Worm (Caenorhabditis elegans) whole organism, early embryonic: ENCODE measurements around the gene srh-19.

Experiments used
- B0310.2 ChIP-seq: sonication (generic microtip); optimal IDR thresholded peaks from 2 replicates; lab custom pipeline; 2016; ENCODE audit warnings: mild to moderate bottlenecking, missing genetic modification characterization, missing compliant biosample characterization
- F13C5.2 ChIP-seq: sonication (generic microtip); optimal IDR thresholded peaks from 2 replicates; lab custom pipeline; 2017; ENCODE audit warnings: mild to moderate bottlenecking, missing genetic modification characterization, inconsistent platforms, missing compliant biosample characterization
- aly-1 ChIP-seq: sonication (generic microtip); optimal IDR thresholded peaks from 2 replicates; lab custom pipeline; 2016; ENCODE audit warnings: missing genetic modification characterization, missing compliant biosample characterization
- ama-1 ChIP-seq: fragments of 150-350 bp; optimal IDR thresholded peaks from 2 replicates; lab custom pipeline; 2014
- ceh-13 ChIP-seq: fragments of 200-800 bp; sonication (Bioruptor generic); optimal IDR thresholded peaks from 2 replicates; lab custom pipeline; 2018; ENCODE audit warnings: mild to moderate bottlenecking, missing genetic modification characterization, missing compliant biosample characterization
- ceh-36 ChIP-seq: sonication (generic microtip); optimal IDR thresholded peaks from 2 replicates; lab custom pipeline; 2016; ENCODE audit warnings: missing genetic modification characterization, inconsistent platforms, missing compliant biosample characterization
- ets-7 ChIP-seq: sonication (generic microtip); optimal IDR thresholded peaks from 2 replicates; lab custom pipeline; 2016; ENCODE audit warnings: missing genotype, missing genetic modification characterization, missing compliant biosample characterization
- flt-1 ChIP-seq: fragments of 200-800 bp; sonication (Bioruptor generic); IDR thresholded peaks from 2 replicates; pipeline ENCODE4 v1.3.6; 2022; ENCODE audit warnings: missing genetic modification characterization, missing compliant biosample characterization
- hmbx-1 ChIP-seq: sonication (generic microtip); optimal IDR thresholded peaks from 2 replicates; lab custom pipeline; 2016; ENCODE audit warnings: mild to moderate bottlenecking, missing genetic modification characterization, missing compliant biosample characterization
- hmg-4 ChIP-seq: fragments of 200-800 bp; sonication (Bioruptor generic); optimal IDR thresholded peaks from 2 replicates; lab custom pipeline; 2018; ENCODE audit warnings: mild to moderate bottlenecking, missing genetic modification characterization, missing compliant biosample characterization
- hnd-1 ChIP-seq: sonication (generic microtip); optimal IDR thresholded peaks from 2 replicates; lab custom pipeline; 2016; ENCODE audit warnings: missing genetic modification characterization, missing compliant biosample characterization
- pes-1 ChIP-seq: fragments of 200-800 bp; sonication (Bioruptor generic); IDR thresholded peaks from 2 replicates; pipeline ENCODE4 v1.3.6; 2022; ENCODE audit warnings: missing genetic modification reagents, missing genetic modification characterization, missing compliant biosample characterization
- scrt-1 ChIP-seq: fragments of 200-800 bp; sonication (Bioruptor generic); IDR thresholded peaks from 2 replicates; pipeline ENCODE4 v1.3.6; 2022; ENCODE audit warnings: missing genetic modification characterization, missing compliant biosample characterization
- sea-1 ChIP-seq: fragments of 200-800 bp; sonication (Bioruptor generic); conservative IDR thresholded peaks from 2 replicates; pipeline ENCODE4 v1.3.6; 2022; ENCODE audit warnings: missing genetic modification characterization, missing compliant biosample characterization
- tbx-11 ChIP-seq: fragments of 200-800 bp; sonication (Bioruptor generic); IDR thresholded peaks from 2 replicates; pipeline ENCODE4 v1.3.6; 2022; ENCODE audit warnings: missing genetic modification characterization, missing compliant biosample characterization
- tbx-37 ChIP-seq: fragments of 200-800 bp; sonication (Bioruptor generic); conservative IDR thresholded peaks from 2 replicates; pipeline ENCODE4 v1.3.6; 2022; ENCODE audit warnings: missing genetic modification reagents, missing genetic modification characterization, missing compliant biosample characterization
- tra-4 ChIP-seq: sonication (generic microtip); optimal IDR thresholded peaks from 2 replicates; lab custom pipeline; 2017; ENCODE audit warnings: missing genetic modification characterization, missing compliant biosample characterization

srh-19 gene

ce11 chrX:1451816-1452602 lies 39.1 kb downstream of the srh-19 start:
- TF ChIP-seq ets-7 (tag; lab: Kevin White, UChicago): no peak
- TF ChIP-seq tra-4 (tag; lab: Kevin White, UChicago): no peak
- TF ChIP-seq F13C5.2 (tag; lab: Kevin White, UChicago): no peak
- no peak for TF ChIP-seq flt-1 (GFP tag; lab: Robert Waterston, UW)
- no peak for TF ChIP-seq hnd-1 (tag; lab: Kevin White, UChicago)
- TF ChIP-seq ceh-13 (GFP tag; lab: Kevin White, UChicago): no peak
- no peak for TF ChIP-seq scrt-1 (GFP tag; lab: Robert Waterston, UW)
- no peak for TF ChIP-seq hmg-4
- TF ChIP-seq pes-1 (GFP tag; lab: Robert Waterston, UW): no peak
- TF ChIP-seq tbx-11 (GFP tag; lab: Robert Waterston, UW): no peak
- no peak for TF ChIP-seq ceh-36 (tag; lab: Kevin White, UChicago)
- no peak for TF ChIP-seq ama-1 (lab: Kevin White, UChicago)
- TF ChIP-seq aly-1 (tag; lab: Kevin White, UChicago): no peak
- no peak for TF ChIP-seq tbx-37 (GFP tag; lab: Robert Waterston, UW)
- no peak for TF ChIP-seq hmbx-1 (tag; lab: Kevin White, UChicago)
- no peak for TF ChIP-seq sea-1
- no peak for TF ChIP-seq B0310.2

DNA sequence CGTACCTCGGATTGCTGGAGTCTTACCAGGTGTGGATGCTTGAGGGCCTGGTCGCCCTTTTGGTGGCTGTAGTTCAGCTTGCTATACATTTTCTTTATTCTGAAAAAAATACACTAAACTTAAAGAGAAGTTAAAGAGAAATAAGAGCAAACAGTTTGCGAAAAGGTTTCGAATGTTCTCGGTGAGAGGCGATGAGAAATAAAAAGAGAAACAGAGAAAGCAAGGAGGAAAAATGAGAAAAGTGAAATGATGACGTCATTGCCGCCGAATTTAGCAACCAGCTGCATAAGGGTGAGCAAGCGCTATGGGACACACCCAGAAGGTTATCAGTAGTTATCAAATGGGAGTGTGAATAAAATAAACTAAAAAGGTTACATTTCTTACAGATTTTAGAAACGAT lies 40.8 kb downstream of the srh-19 start, which contains the start of gene cebp-1:
Gene cebp-1 (minus strand): TSS at position 99 of the 400 bp plus-strand sequence.
- no peak for TF ChIP-seq ceh-13 (GFP tag; lab: Kevin White, UChicago)
- no peak for TF ChIP-seq sea-1
- no peak for TF ChIP-seq scrt-1 (GFP tag; lab: Robert Waterston, UW)
- TF ChIP-seq tbx-37 (GFP tag; lab: Robert Waterston, UW): no peak
- no peak for TF ChIP-seq hnd-1 (tag; lab: Kevin White, UChicago)
- TF ChIP-seq hmbx-1 (tag; lab: Kevin White, UChicago): no peak
- TF ChIP-seq ama-1 (lab: Kevin White, UChicago): no peak
- TF ChIP-seq B0310.2: no peak
- TF ChIP-seq hmg-4: no peak
- no peak for TF ChIP-seq aly-1 (tag; lab: Kevin White, UChicago)
- no peak for TF ChIP-seq tbx-11 (GFP tag; lab: Robert Waterston, UW)
- TF ChIP-seq F13C5.2 (tag; lab: Kevin White, UChicago): no peak
- TF ChIP-seq flt-1 (GFP tag; lab: Robert Waterston, UW): no peak
- no peak for TF ChIP-seq tra-4 (tag; lab: Kevin White, UChicago)
- no peak for TF ChIP-seq ceh-36 (tag; lab: Kevin White, UChicago)

DNA sequence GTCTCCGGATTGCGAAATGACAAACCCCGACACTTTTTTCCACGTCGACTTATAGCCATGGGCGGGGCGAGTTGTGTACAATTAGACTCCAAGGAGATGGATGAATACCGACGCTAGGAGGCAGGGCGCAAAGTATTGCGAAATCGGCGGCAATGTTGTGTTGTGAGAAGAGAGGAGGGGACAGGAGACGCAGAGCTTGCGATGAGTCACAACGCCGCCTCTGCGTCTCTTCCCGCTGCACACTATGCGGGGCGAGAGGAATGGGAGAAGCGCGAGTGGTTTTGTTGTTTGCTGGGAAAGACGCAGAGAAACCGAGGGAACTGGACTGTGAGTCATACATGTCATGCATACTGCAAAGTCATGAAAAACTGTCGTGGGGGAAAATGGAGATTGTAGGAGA lies 41.4 kb downstream of the srh-19 start:
- TF ChIP-seq B0310.2 (no peak), hmg-4 (peak; percentile 79), scrt-1 (GFP tag; lab: Robert Waterston, UW) (peak; percentile 67; the same call in 1 of the 2 replicates)

- TF ChIP-seq ama-1 (lab: Kevin White, UChicago) (no peak), hmbx-1 (tag; lab: Kevin White, UChicago) (no peak), tbx-37 (GFP tag; lab: Robert Waterston, UW) (no peak), sea-1 (no peak), B0310.2 (no peak), F13C5.2 (tag; lab: Kevin White, UChicago) (no peak), flt-1 (GFP tag; lab: Robert Waterston, UW) (no peak), pes-1 (GFP tag; lab: Robert Waterston, UW) (no peak)
Measured at ce11 chrX:1456350-1457080, 43.6 kb downstream of the srh-19 start.

ce11 chrX:1458793-1459192 lies 45.8 kb downstream of the srh-19 start, which contains the start of gene D1005.2:
Gene D1005.2, plus strand, starts transcription at chrX:1459022.
- TF ChIP-seq hmbx-1 (tag; lab: Kevin White, UChicago) (no peak), B0310.2 (no peak), ets-7 (tag; lab: Kevin White, UChicago) (no peak), tbx-11 (GFP tag; lab: Robert Waterston, UW) (no peak), ceh-13 (GFP tag; lab: Kevin White, UChicago) (no peak), hmg-4 (no peak), F13C5.2 (tag; lab: Kevin White, UChicago) (no peak), aly-1 (tag; lab: Kevin White, UChicago) (no peak), scrt-1 (GFP tag; lab: Robert Waterston, UW) (no peak), ceh-36 (tag; lab: Kevin White, UChicago) (no peak), tra-4 (tag; lab: Kevin White, UChicago) (no peak), tbx-37 (GFP tag; lab: Robert Waterston, UW) (no peak), sea-1 (no peak), ama-1 (lab: Kevin White, UChicago) (no peak)

DNA sequence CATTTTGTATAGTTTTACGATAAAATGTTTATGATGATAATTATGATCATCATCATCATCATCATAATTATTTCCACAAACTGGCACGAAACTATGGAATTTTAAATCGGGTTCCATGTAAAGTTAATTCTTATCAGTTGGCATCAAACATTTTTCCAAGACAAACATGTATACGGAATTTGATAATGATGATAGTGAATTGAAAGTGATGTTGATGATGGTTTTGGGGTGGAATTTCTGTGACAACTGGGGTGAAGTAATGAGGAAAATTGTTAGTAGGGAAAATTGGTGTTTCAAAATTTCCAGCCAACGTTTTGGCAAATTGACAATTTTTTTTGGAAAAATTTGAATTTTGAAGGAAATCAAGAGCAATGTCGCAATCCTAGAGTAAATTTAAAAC lies 46.8 kb downstream of the srh-19 start:
- TF ChIP-seq aly-1 (tag; lab: Kevin White, UChicago) (no peak), tbx-37 (GFP tag; lab: Robert Waterston, UW) (no peak), B0310.2 (no peak), ets-7 (tag; lab: Kevin White, UChicago) (no peak), hmbx-1 (tag; lab: Kevin White, UChicago) (no peak), sea-1 (no peak), ama-1 (lab: Kevin White, UChicago) (no peak)

ce11 chrX:1464699-1465098 lies 51.8 kb downstream of the srh-19 start, which contains the start of gene D1005.6:
Gene D1005.6, minus strand, starts transcription at chrX:1464799.
- TF ChIP-seq tra-4 (tag; lab: Kevin White, UChicago): no peak
- TF ChIP-seq F13C5.2 (tag; lab: Kevin White, UChicago): no peak
- TF ChIP-seq flt-1 (GFP tag; lab: Robert Waterston, UW): no peak
- no peak for TF ChIP-seq sea-1
